Worm (Caenorhabditis elegans) whole organism, midembryonic: ENCODE measurements around the gene Y73F8A.1159.

Experiments used
- flt-1 ChIP-seq: fragments of 200-800 bp; sonication (Bioruptor generic); IDR thresholded peaks from 2 replicates; pipeline ENCODE4 v1.3.6; 2022; ENCODE audit warnings: missing genetic modification characterization, missing compliant biosample characterization
- klf-2 ChIP-seq: fragments of 200-800 bp; sonication (Bioruptor generic); conservative IDR thresholded peaks from 2 replicates; pipeline ENCODE4 v1.3.6; 2022; ENCODE audit warnings: missing genetic modification reagents, missing genetic modification characterization, missing compliant biosample characterization
- med-1 ChIP-seq: sonication (generic microtip); optimal IDR thresholded peaks from 2 replicates; lab custom pipeline; 2017; ENCODE audit warnings: missing genetic modification characterization, mild to moderate bottlenecking, missing compliant biosample characterization, antibody characterized with exemption, missing genetic modification reagents; ENCODE audit not compliant: insufficient read depth
- tab-1 ChIP-seq: fragments of 200-800 bp; sonication (Bioruptor generic); IDR thresholded peaks from 2 replicates; pipeline ENCODE4 v1.3.6; 2022; ENCODE audit warnings: missing genetic modification characterization, missing compliant biosample characterization
- ztf-29 ChIP-seq: fragments of 200-800 bp; sonication (Bioruptor generic); IDR thresholded peaks from 2 replicates; pipeline ENCODE4 v1.3.6; 2022; ENCODE audit warnings: missing genetic modification reagents, missing genetic modification characterization, missing compliant biosample characterization

- TF ChIP-seq tab-1 (GFP tag; lab: Robert Waterston, UW), result no peak
- TF ChIP-seq ztf-29 (GFP tag; lab: Robert Waterston, UW), result no peak
- TF ChIP-seq med-1 (GFP tag; lab: Kevin White, UChicago), result no peak
- no peak for TF ChIP-seq klf-2 (GFP tag; lab: Robert Waterston, UW)
- TF ChIP-seq flt-1 (GFP tag; lab: Robert Waterston, UW), result no peak
Measured at ce11 chrIV:15394544-15395125, 3.8 kb upstream of the Y73F8A.1159 start.
